Worm (Caenorhabditis elegans): ENCODE data around the gene C07G1.7.

C07G1.7 gene

DNA sequence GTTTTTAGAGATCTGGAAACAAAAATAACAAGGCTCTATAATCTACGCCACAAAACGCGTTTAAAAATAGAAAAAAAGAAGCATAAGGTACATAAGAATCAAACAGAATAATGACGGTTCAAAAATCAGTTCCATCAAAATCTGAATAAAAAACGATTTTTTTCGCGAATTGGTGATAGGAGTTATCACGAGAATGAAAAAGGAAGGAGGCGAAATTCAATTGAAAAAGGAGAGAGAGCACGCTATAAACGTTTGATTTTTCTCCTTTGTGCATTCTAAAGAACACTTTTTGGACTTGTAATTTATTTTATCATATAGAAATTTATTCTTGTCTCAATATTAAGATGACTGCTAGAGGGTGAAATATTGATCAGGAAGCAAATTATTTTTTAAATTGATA is 39.7 kb upstream of the C07G1.7 start:
- no peak for TF ChIP-seq ztf-1 (GFP tag; conservative IDR thresholded peaks at IDR 0.05)
- peak; percentile 56 for TF ChIP-seq fos-1 (tag; optimal IDR thresholded peaks at IDR 0.05)
- peak; percentile 27 for TF ChIP-seq sma-9 (GFP tag; optimal IDR thresholded peaks at IDR 0.05)
- TF ChIP-seq sma-9 (tag; optimal IDR thresholded peaks at IDR 0.05), result no peak

DNA sequence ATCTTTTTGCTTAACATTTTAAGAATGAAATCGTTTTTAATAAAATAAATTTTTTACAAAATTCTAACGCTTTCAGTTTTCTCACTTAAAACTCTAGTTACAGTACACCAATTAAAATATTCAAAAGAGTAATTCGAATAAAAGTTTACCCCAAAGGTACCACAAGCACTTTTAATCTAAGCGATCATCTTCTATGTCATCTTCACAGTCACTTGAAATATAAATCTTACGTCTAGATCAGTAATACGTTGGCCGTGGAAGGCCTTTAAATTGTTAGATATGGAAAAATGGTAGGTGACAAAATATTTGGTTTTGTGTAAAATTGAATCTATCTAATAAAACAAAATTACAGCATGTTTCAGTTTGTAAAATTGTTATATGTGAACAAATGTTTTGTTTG is 35.7 kb upstream of the C07G1.7 start:
- TF ChIP-seq nhr-25 (tag; optimal IDR thresholded peaks at IDR 0.05) (peak; percentile 37), unc-62 (GFP tag; optimal IDR thresholded peaks at IDR 0.05) (no peak), elt-1 (tag; optimal IDR thresholded peaks at IDR 0.05) (peak; percentile 86), ceh-16 (tag; optimal IDR thresholded peaks at IDR 0.05) (peak; percentile 12), sma-9 (GFP tag; optimal IDR thresholded peaks at IDR 0.05) (peak; percentile 80), sma-9 (tag; optimal IDR thresholded peaks at IDR 0.05) (no peak)

ce11 chrIV:8244112-8244511 is 32.5 kb upstream of the C07G1.7 start, which contains the start of gene T09A12.1:
Gene T09A12.1, plus strand, starts transcription at chrIV:8244412.
- no peak for TF ChIP-seq gmeb-1 (tag; optimal IDR thresholded peaks at IDR 0.05)
- TF ChIP-seq ceh-16 (tag; optimal IDR thresholded peaks at IDR 0.05), result no peak
- TF ChIP-seq nhr-11 (tag; optimal IDR thresholded peaks at IDR 0.05), result no peak
- no peak for TF ChIP-seq Y55F3AM.14 (GFP tag; optimal IDR thresholded peaks at IDR 0.05)
- TF ChIP-seq unc-39 (tag; optimal IDR thresholded peaks at IDR 0.05), result no peak
- TF ChIP-seq skn-1 (tag; optimal IDR thresholded peaks at IDR 0.05), result no peak
- TF ChIP-seq ztf-1 (GFP tag; conservative IDR thresholded peaks at IDR 0.05), result no peak
- TF ChIP-seq alr-1 (tag; optimal IDR thresholded peaks at IDR 0.05), result no peak
- TF ChIP-seq snpc-4 (tag; optimal IDR thresholded peaks at IDR 0.05), result no peak
- no peak for TF ChIP-seq unc-62 (GFP tag; optimal IDR thresholded peaks at IDR 0.05)
- no peak for TF ChIP-seq sma-3 (GFP tag; optimal IDR thresholded peaks at IDR 0.05)
- TF ChIP-seq fos-1 (tag; optimal IDR thresholded peaks at IDR 0.05), result no peak
- no peak for TF ChIP-seq zag-1 (tag; optimal IDR thresholded peaks at IDR 0.05)
- no peak for TF ChIP-seq blmp-1 (tag; optimal IDR thresholded peaks at IDR 0.05; ENCODE audit: insufficient read depth)
- no peak for TF ChIP-seq sem-4 (tag; optimal IDR thresholded peaks at IDR 0.05)
- TF ChIP-seq nhr-237 (tag; optimal IDR thresholded peaks at IDR 0.05), result no peak

ce11 chrIV:8243599-8243998 is 32.0 kb upstream of the C07G1.7 start, which contains the start of gene T09A12.8:
Gene T09A12.8, minus strand, starts transcription at chrIV:8243699.
- TF ChIP-seq R02D3.7 (tag; optimal IDR thresholded peaks at IDR 0.05) (no peak), sma-3 (GFP tag; optimal IDR thresholded peaks at IDR 0.05) (no peak), mdl-1 (tag; optimal IDR thresholded peaks at IDR 0.05) (no peak), gmeb-1 (tag; optimal IDR thresholded peaks at IDR 0.05) (no peak), skn-1 (tag; optimal IDR thresholded peaks at IDR 0.05) (no peak), nhr-21 (tag; optimal IDR thresholded peaks at IDR 0.05) (no peak), zag-1 (tag; optimal IDR thresholded peaks at IDR 0.05) (no peak), elt-3 (tag; optimal IDR thresholded peaks at IDR 0.05) (no peak), ama-1 (optimal IDR thresholded peaks at IDR 0.05) (no peak)

DNA sequence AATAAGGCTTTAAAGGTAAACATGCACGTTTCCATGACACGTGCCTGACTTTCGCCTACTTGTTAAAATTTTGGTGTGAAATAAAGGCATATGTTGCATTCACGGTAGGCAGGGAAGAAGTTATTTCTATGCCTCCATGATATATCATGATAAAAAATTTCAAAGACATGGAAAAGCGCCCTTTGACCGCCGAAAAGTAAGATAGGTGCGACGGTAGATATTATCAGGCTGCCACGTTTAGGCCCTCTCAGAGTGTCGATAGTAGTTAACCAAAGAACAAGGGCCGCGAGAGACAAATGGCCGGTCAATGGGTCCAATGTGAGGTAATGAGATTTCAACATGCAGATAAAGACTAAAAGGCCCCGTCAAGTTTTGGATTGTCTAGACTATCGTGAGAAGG is 31.5 kb upstream of the C07G1.7 start:
- TF ChIP-seq ceh-16 (tag; optimal IDR thresholded peaks at IDR 0.05) (peak; percentile 9), sma-9 (GFP tag; optimal IDR thresholded peaks at IDR 0.05) (peak; percentile 51), sma-9 (tag; optimal IDR thresholded peaks at IDR 0.05) (no peak), ceh-82 (tag; optimal IDR thresholded peaks at IDR 0.05) (no peak)

ce11 chrIV:8241312-8241833 is 29.7 kb upstream of the C07G1.7 start:
- peak; percentile 3 for TF ChIP-seq fos-1 (tag; optimal IDR thresholded peaks at IDR 0.05)
- TF ChIP-seq sma-3 (GFP tag; optimal IDR thresholded peaks at IDR 0.05), result no peak

- TF ChIP-seq nhr-129 (tag; optimal IDR thresholded peaks at IDR 0.05) (no peak), unc-55 (GFP tag; optimal IDR thresholded peaks at IDR 0.05) (no peak), lin-13 (GFP tag; optimal IDR thresholded peaks at IDR 0.05) (no peak)
Measured at ce11 chrIV:8239584-8239983, 27.9 kb upstream of the C07G1.7 start.

Data from whole organism, L2 larva.